Fruit fly (Drosophila melanogaster): ENCODE data around the gene robl37BC.

dm6 chr2L:19019640-19020039, 9.0 kb downstream of the robl37BC start:
- TF ChIP-seq Myc (optimal IDR thresholded peaks at IDR 0.05) = no peak
- TF ChIP-seq OdsH (GFP tag; optimal IDR thresholded peaks at IDR 0.05) = no peak
- no peak for TF ChIP-seq pan (optimal IDR thresholded peaks at IDR 0.05)
- TF ChIP-seq psq (GFP tag; optimal IDR thresholded peaks at IDR 0.05) = no peak
- TF ChIP-seq Hr78 (GFP tag; optimal IDR thresholded peaks at IDR 0.05) = no peak
- no peak for TF ChIP-seq Rel (GFP tag; optimal IDR thresholded peaks at IDR 0.05)
- TF ChIP-seq Rel (tag; optimal IDR thresholded peaks at IDR 0.05) = no peak
- no peak for TF ChIP-seq br (GFP tag; optimal IDR thresholded peaks at IDR 0.05)
